Worm (Caenorhabditis elegans) whole organism, L4 larva: ENCODE measurements around the gene F44E2.3.

Experiments
- F10B5.3 ChIP-seq: sonication (generic microtip); optimal IDR thresholded peaks from 2 replicates; lab custom pipeline; 2016; ENCODE audit warnings: mild to moderate bottlenecking, missing genetic modification characterization, missing compliant biosample characterization
- F37D6.2 ChIP-seq: sonication (generic microtip); optimal IDR thresholded peaks from 2 replicates; lab custom pipeline; 2016; ENCODE audit warnings: mild to moderate bottlenecking, missing genetic modification characterization, missing compliant biosample characterization
- T20F7.1 ChIP-seq: fragments of 200-800 bp; sonication (Bioruptor generic); optimal IDR thresholded peaks from 2 replicates; lab custom pipeline; 2018; ENCODE audit warnings: mild to moderate bottlenecking, missing genetic modification characterization, missing compliant biosample characterization
- Y105C5A.15 ChIP-seq: fragments of 200-800 bp; sonication (Bioruptor generic); IDR thresholded peaks from 2 replicates; pipeline ENCODE4 v1.3.6; 2022; ENCODE audit warnings: missing genetic modification characterization, missing compliant biosample characterization
- Y48G9A.11 ChIP-seq: fragments of 200-800 bp; sonication (Bioruptor generic); IDR thresholded peaks from 2 replicates; pipeline ENCODE4 v1.3.6; 2022; ENCODE audit warnings: missing genetic modification reagents, missing genetic modification characterization, missing compliant biosample characterization
- Y5F2A.4 ChIP-seq: fragments of 200-800 bp; sonication (Bioruptor generic); optimal IDR thresholded peaks from 2 replicates; lab custom pipeline; 2018; ENCODE audit warnings: mild to moderate bottlenecking, missing genetic modification characterization, missing compliant biosample characterization
- Y75B8A.6 ChIP-seq: fragments of 200-800 bp; sonication (Bioruptor generic); IDR thresholded peaks from 2 replicates; pipeline ENCODE4 v1.3.6; 2022; ENCODE audit warnings: missing genetic modification reagents, missing genetic modification characterization, missing compliant biosample characterization
- ZK337.2 ChIP-seq: fragments of 200-800 bp; sonication (Bioruptor generic); IDR thresholded peaks from 2 replicates; pipeline ENCODE4 v1.3.6; 2022; ENCODE audit warnings: missing genetic modification reagents, missing genetic modification characterization, missing compliant biosample characterization
- aly-2 ChIP-seq: sonication (generic microtip); optimal IDR thresholded peaks from 2 replicates; lab custom pipeline; 2018; ENCODE audit warnings: missing biosample characterization, missing genetic modification characterization
- attf-4 ChIP-seq: sonication (generic microtip); optimal IDR thresholded peaks from 3 replicates; lab custom pipeline; 2017; ENCODE audit warnings: missing biosample characterization, missing genetic modification characterization
- ceh-28 ChIP-seq: fragments of 150-350 bp; optimal IDR thresholded peaks from 2 replicates; lab custom pipeline; 2014; ENCODE audit warnings: missing biosample characterization, missing genetic modification reagents, missing genetic modification characterization
- ceh-32 ChIP-seq: sonication (generic microtip); optimal IDR thresholded peaks from 2 replicates; lab custom pipeline; 2016; ENCODE audit warnings: mild to moderate bottlenecking, missing genetic modification characterization, missing compliant biosample characterization; ENCODE audit not compliant: poor library complexity
- ceh-44 ChIP-seq: fragments of 200-800 bp; sonication (Bioruptor generic); IDR thresholded peaks from 2 replicates; pipeline ENCODE4 v1.3.6; 2022; ENCODE audit warnings: missing genetic modification reagents, missing genetic modification characterization, missing compliant biosample characterization
- ceh-62 ChIP-seq: sonication (generic microtip); optimal IDR thresholded peaks from 2 replicates; lab custom pipeline; 2017; ENCODE audit warnings: missing biosample characterization, missing genetic modification characterization
- ctbp-1 ChIP-seq: fragments of 200-800 bp; sonication (Bioruptor generic); IDR thresholded peaks from 2 replicates; pipeline ENCODE4 v1.3.6; 2022; ENCODE audit warnings: missing genetic modification reagents, missing genetic modification characterization, missing compliant biosample characterization
- daf-16 ChIP-seq, 3 experiments: sonication (generic microtip); optimal IDR thresholded peaks; 2 replicates each; lab custom pipeline; 2016 to 2017; ENCODE audit warnings: missing genetic modification characterization in 3 of 3, missing genetic modification reagents in 3 of 3, mild to moderate bottlenecking in 2 of 3, missing compliant biosample characterization in 2 of 3, missing biosample characterization in 1 of 3, moderate library complexity in 1 of 3
- daf-19 ChIP-seq: fragments of 200-800 bp; sonication (Bioruptor generic); conservative IDR thresholded peaks from 2 replicates; pipeline ENCODE4 v1.3.6; 2022; ENCODE audit warnings: missing genetic modification characterization, missing compliant biosample characterization
- dmd-6 ChIP-seq: fragments of 200-800 bp; sonication (Bioruptor generic); IDR thresholded peaks from 2 replicates; pipeline ENCODE4 v1.3.6; 2022; ENCODE audit warnings: missing genetic modification reagents, missing genetic modification characterization, missing compliant biosample characterization
- dpl-1 ChIP-seq: fragments of 150-350 bp; optimal IDR thresholded peaks from 2 replicates; lab custom pipeline; 2014; ENCODE audit warnings: missing biosample characterization, missing genetic modification reagents, missing genetic modification characterization
- dve-1 ChIP-seq: sonication (generic microtip); optimal IDR thresholded peaks from 2 replicates; lab custom pipeline; 2017; ENCODE audit warnings: antibody characterized with exemption, mild to moderate bottlenecking, missing genetic modification characterization, missing compliant biosample characterization; ENCODE audit not compliant: insufficient read depth
- egl-43 ChIP-seq: fragments of 200-800 bp; sonication (Bioruptor generic); IDR thresholded peaks from 2 replicates; pipeline ENCODE4 v1.3.6; 2022; ENCODE audit warnings: missing genetic modification reagents, missing genetic modification characterization, missing compliant biosample characterization
- hif-1 ChIP-seq, 2 experiments: sonication (generic microtip); optimal IDR thresholded peaks; 2 replicates each; lab custom pipeline; 2016 to 2017; ENCODE audit warnings: missing compliant biosample characterization in 2 of 2, missing genetic modification characterization in 2 of 2, missing genetic modification reagents in 2 of 2, missing genotype in 2 of 2, mild to moderate bottlenecking in 1 of 2
- hlh-11 ChIP-seq: fragments of 200-800 bp; sonication (Bioruptor generic); optimal IDR thresholded peaks from 2 replicates; lab custom pipeline; 2018; ENCODE audit warnings: mild to moderate bottlenecking, missing genetic modification characterization, missing compliant biosample characterization
- hlh-30 ChIP-seq: sonication (generic microtip); optimal IDR thresholded peaks from 2 replicates; lab custom pipeline; 2017; ENCODE audit warnings: antibody characterized with exemption, mild to moderate bottlenecking, missing genetic modification characterization, missing compliant biosample characterization; ENCODE audit not compliant: insufficient read depth
- hmg-1.1 ChIP-seq: fragments of 200-800 bp; sonication (Bioruptor generic); IDR thresholded peaks from 2 replicates; pipeline ENCODE4 v1.3.6; 2022; ENCODE audit warnings: missing genetic modification reagents, missing genetic modification characterization, missing compliant biosample characterization
- jun-1 ChIP-seq: fragments of 150-350 bp; optimal IDR thresholded peaks from 2 replicates; lab custom pipeline; 2014; ENCODE audit warnings: missing biosample characterization, missing genetic modification reagents, missing genetic modification characterization
- lim-7 ChIP-seq: fragments of 200-800 bp; sonication (Bioruptor generic); IDR thresholded peaks from 2 replicates; pipeline ENCODE4 v1.3.6; 2022; ENCODE audit warnings: missing genetic modification characterization, missing compliant biosample characterization
- lin-15B ChIP-seq: fragments of 150-350 bp; sonication (generic microtip); optimal IDR thresholded peaks from 3 replicates; lab custom pipeline; 2014; ENCODE audit warnings: missing biosample characterization, missing genetic modification characterization
- lin-29 ChIP-seq: fragments of 200-800 bp; sonication (Bioruptor generic); IDR thresholded peaks from 2 replicates; pipeline ENCODE4 v1.3.6; 2022; ENCODE audit warnings: missing genetic modification reagents, missing genetic modification characterization, missing compliant biosample characterization
- mep-1 ChIP-seq: fragments of 150-350 bp; sonication (generic microtip); optimal IDR thresholded peaks from 3 replicates; lab custom pipeline; 2014; ENCODE audit warnings: missing biosample characterization, missing genetic modification characterization
- mxl-2 ChIP-seq: fragments of 200-800 bp; sonication (Bioruptor generic); conservative IDR thresholded peaks from 2 replicates; pipeline ENCODE4 v1.3.6; 2022; ENCODE audit warnings: missing genetic modification reagents, missing genetic modification characterization, missing compliant biosample characterization
- mxl-3 ChIP-seq: fragments of 200-800 bp; sonication (Bioruptor generic); optimal IDR thresholded peaks from 2 replicates; lab custom pipeline; 2018; ENCODE audit warnings: mild to moderate bottlenecking, missing genetic modification characterization, missing compliant biosample characterization
- nhr-10 ChIP-seq: fragments of 150-350 bp; optimal IDR thresholded peaks from 2 replicates; lab custom pipeline; 2014; ENCODE audit warnings: missing biosample characterization, missing genetic modification characterization
- nhr-25 ChIP-seq: sonication (generic microtip); optimal IDR thresholded peaks from 2 replicates; lab custom pipeline; 2017; ENCODE audit warnings: missing genetic modification characterization, mild to moderate bottlenecking, missing compliant biosample characterization, antibody characterized with exemption, moderate library complexity, borderline replicate concordance; ENCODE audit not compliant: insufficient read depth
- nhr-48 ChIP-seq: sonication (generic microtip); optimal IDR thresholded peaks from 2 replicates; lab custom pipeline; 2016; ENCODE audit warnings: mild to moderate bottlenecking, missing genetic modification characterization, missing compliant biosample characterization
- nhr-76 ChIP-seq: fragments of 150-350 bp; optimal IDR thresholded peaks from 2 replicates; lab custom pipeline; 2014; ENCODE audit warnings: missing biosample characterization, missing genetic modification characterization
- pha-4 ChIP-seq, 2 experiments: fragments of 150-350 bp in 1 of 2; fragments of 200-800 bp in 1 of 2; sonication (Bioruptor generic) in 1 of 2; IDR thresholded peaks in 1 of 2; optimal IDR thresholded peaks in 1 of 2; 2 replicates each; pipeline versions ENCODE4 v1.3.6 to Lab custom; 2014 to 2022; ENCODE audit warnings: missing genetic modification characterization in 2 of 2, missing genetic modification reagents in 2 of 2, missing biosample characterization in 1 of 2, missing compliant biosample characterization in 1 of 2
- php-3 ChIP-seq: fragments of 200-800 bp; sonication (Bioruptor generic); IDR thresholded peaks from 2 replicates; pipeline ENCODE4 v1.3.6; 2022; ENCODE audit warnings: missing genetic modification reagents, missing genetic modification characterization, missing compliant biosample characterization
- pqm-1 ChIP-seq: sonication (generic microtip); optimal IDR thresholded peaks from 2 replicates; lab custom pipeline; 2017; ENCODE audit warnings: missing biosample characterization, missing genetic modification characterization
- spr-3 ChIP-seq: fragments of 200-800 bp; sonication (Bioruptor generic); optimal IDR thresholded peaks from 2 replicates; lab custom pipeline; 2018; ENCODE audit warnings: mild to moderate bottlenecking, missing genetic modification characterization, missing compliant biosample characterization
- tag-97 ChIP-seq: fragments of 200-800 bp; sonication (Bioruptor generic); IDR thresholded peaks from 2 replicates; pipeline ENCODE4 v1.3.6; 2022; ENCODE audit warnings: missing genetic modification characterization, missing compliant biosample characterization
- tra-1 ChIP-seq: fragments of 200-800 bp; sonication (Bioruptor generic); IDR thresholded peaks from 2 replicates; pipeline ENCODE4 v1.3.6; 2022; ENCODE audit warnings: missing genetic modification reagents, missing genetic modification characterization, missing compliant biosample characterization
- unc-62 ChIP-seq, 3 experiments: fragments of 150-350 bp in 1 of 3; sonication (generic microtip); optimal IDR thresholded peaks in 2 of 3; peaks in 1 of 3; 1 replicate in 1 of 3; 2 replicates in 2 of 3; lab custom pipeline; 2014 to 2017; ENCODE audit warnings: missing biosample characterization in 3 of 3, missing genetic modification characterization in 3 of 3, missing genetic modification reagents in 3 of 3, missing genotype in 1 of 3
- zfp-2 ChIP-seq: sonication (generic microtip); optimal IDR thresholded peaks from 2 replicates; lab custom pipeline; 2016; ENCODE audit warnings: mild to moderate bottlenecking, missing genetic modification characterization, missing compliant biosample characterization
- zip-11 ChIP-seq: fragments of 200-800 bp; sonication (Bioruptor generic); IDR thresholded peaks from 2 replicates; pipeline ENCODE4 v1.3.6; 2022; ENCODE audit warnings: missing genetic modification characterization, missing compliant biosample characterization
- zip-2 ChIP-seq: fragments of 150-350 bp; optimal IDR thresholded peaks from 2 replicates; lab custom pipeline; 2014; ENCODE audit warnings: missing biosample characterization, missing genetic modification characterization
- ztf-7 ChIP-seq: fragments of 150-350 bp; optimal IDR thresholded peaks from 2 replicates; lab custom pipeline; 2014; ENCODE audit warnings: missing biosample characterization, missing genetic modification characterization

Gene F44E2.3

DNA sequence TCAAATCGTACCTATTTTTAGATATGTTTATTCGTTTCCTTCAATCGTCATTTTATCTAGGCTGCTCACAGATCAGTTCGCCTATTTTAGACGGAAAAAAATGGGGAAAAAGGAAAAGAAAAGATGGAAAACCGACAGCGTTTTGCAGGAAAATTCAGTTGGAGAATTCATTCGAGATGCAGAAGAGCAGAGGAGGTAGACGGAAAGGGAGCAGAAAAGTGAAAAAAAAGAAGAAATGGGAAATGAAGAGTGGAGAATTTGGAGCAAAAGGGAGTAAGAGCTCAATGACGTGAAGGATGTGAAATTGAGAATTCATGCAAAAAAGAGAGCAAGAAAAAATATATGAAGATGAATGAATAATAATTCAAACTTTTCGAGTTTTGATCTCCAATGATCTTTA is 44.6 kb downstream of the F44E2.3 start:
- TF ChIP-seq ceh-62 (tag; lab: Kevin White, UChicago) (no peak), egl-43 (no peak)

DNA sequence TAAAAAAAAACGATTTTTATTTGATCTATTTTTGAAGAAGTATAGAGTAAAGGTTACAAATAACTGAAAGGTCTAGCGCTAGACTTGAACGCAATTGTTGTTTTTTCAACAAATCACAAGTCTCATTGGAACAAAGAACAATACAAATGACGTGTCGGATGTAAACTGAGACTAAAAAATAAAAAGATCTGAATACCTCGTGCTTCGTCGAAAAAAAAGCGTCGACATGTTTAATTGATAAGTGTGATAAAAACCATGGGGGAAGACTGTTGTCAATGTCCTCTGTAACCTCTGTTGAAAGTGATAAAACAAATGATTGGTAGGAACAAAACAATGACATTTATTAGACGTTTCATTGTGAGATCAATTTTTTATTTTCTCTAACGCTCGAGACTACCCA is 46.4 kb downstream of the F44E2.3 start:
- TF ChIP-seq pqm-1 (tag; lab: Kevin White, UChicago), result peak; percentile 50
- peak; percentile 57 for TF ChIP-seq T20F7.1 (GFP tag; lab: Kevin White, UChicago)
- no peak for TF ChIP-seq spr-3
- no peak for TF ChIP-seq lin-29 (GFP tag; lab: Robert Waterston, UW)
- no peak for TF ChIP-seq mxl-2 (GFP tag; lab: Robert Waterston, UW)
- TF ChIP-seq hmg-1.1, result no peak
- no peak for TF ChIP-seq ceh-44 (GFP tag; lab: Robert Waterston, UW)
- TF ChIP-seq ZK337.2, result no peak
- TF ChIP-seq php-3 (GFP tag; lab: Robert Waterston, UW), result peak; percentile 87
- TF ChIP-seq zip-2 (tag; lab: Kevin White, UChicago), result no peak
- TF ChIP-seq aly-2 (tag; lab: Kevin White, UChicago), result no peak
- TF ChIP-seq ztf-7 (tag; lab: Kevin White, UChicago), result no peak
- TF ChIP-seq Y75B8A.6 (GFP tag; lab: Robert Waterston, UW), result no peak
- peak; percentile 91 for TF ChIP-seq hlh-30 (tag; lab: Kevin White, UChicago)
- no peak for TF ChIP-seq lin-15B (tag; lab: Kevin White, UChicago)
- TF ChIP-seq nhr-76 (tag; lab: Kevin White, UChicago), result no peak
- TF ChIP-seq dve-1 (tag; lab: Kevin White, UChicago), result peak; percentile 92
- TF ChIP-seq nhr-48, result peak; percentile 58
- TF ChIP-seq dpl-1, result no peak
- no peak for TF ChIP-seq lim-7
- no peak for TF ChIP-seq tag-97 (GFP tag; lab: Robert Waterston, UW)
- TF ChIP-seq mep-1 (tag; lab: Kevin White, UChicago), result peak; percentile 46
- TF ChIP-seq egl-43, result no peak
- no peak for TF ChIP-seq zfp-2 (tag; lab: Kevin White, UChicago)
- TF ChIP-seq hif-1 (tag; optimal IDR thresholded peaks at IDR 0.05; lab: Kevin White, UChicago), result peak in 1 of 2 experiments; percentile 38
- TF ChIP-seq nhr-25, result peak; percentile 7
- no peak for TF ChIP-seq pha-4 (GFP tag; IDR thresholded peaks at IDR 0.05; lab: Robert Waterston, UW)
- TF ChIP-seq pha-4 (tag; optimal IDR thresholded peaks at IDR 0.05; lab: Kevin White, UChicago), result no peak
- 0 out of 2 replicates have a peak, but pooled peaks have one; percentile 52 for TF ChIP-seq tra-1 (GFP tag; lab: Robert Waterston, UW)
- no peak for TF ChIP-seq Y48G9A.11 (GFP tag; lab: Robert Waterston, UW)
- no peak for TF ChIP-seq daf-19 (GFP tag; lab: Robert Waterston, UW)
- no peak for TF ChIP-seq F10B5.3 (tag; lab: Kevin White, UChicago)
- peak; percentile 3 for TF ChIP-seq mxl-3 (GFP tag; lab: Kevin White, UChicago)
- no peak for TF ChIP-seq zip-11 (GFP tag; lab: Robert Waterston, UW)
- TF ChIP-seq daf-16 (GFP tag; optimal IDR thresholded peaks at IDR 0.05; lab: Kevin White, UChicago), result no peak
- TF ChIP-seq daf-16 (tag; optimal IDR thresholded peaks at IDR 0.05; lab: Kevin White, UChicago), result peak; percentile 83
- no peak for TF ChIP-seq jun-1
- TF ChIP-seq dmd-6 (GFP tag; lab: Robert Waterston, UW), result peak; percentile 96
- TF ChIP-seq ceh-32 (tag; lab: Kevin White, UChicago), result no peak
- no peak for TF ChIP-seq Y5F2A.4 (GFP tag; lab: Kevin White, UChicago)
- TF ChIP-seq Y105C5A.15 (GFP tag; lab: Robert Waterston, UW), result no peak
- TF ChIP-seq nhr-10 (tag; lab: Kevin White, UChicago), result no peak
- TF ChIP-seq attf-4 (tag; lab: Kevin White, UChicago), result no peak
- no peak for TF ChIP-seq ctbp-1 (GFP tag; lab: Robert Waterston, UW)
- no peak for TF ChIP-seq ceh-28 (tag; lab: Kevin White, UChicago)
- no peak for TF ChIP-seq F37D6.2 (tag; lab: Kevin White, UChicago)
- TF ChIP-seq hlh-11, result peak; percentile 88
- no peak for TF ChIP-seq unc-62 (GFP tag; optimal IDR thresholded peaks at IDR 0.05 in 1 of 2; lab: Kevin White, UChicago)
- TF ChIP-seq unc-62 (tag; optimal IDR thresholded peaks at IDR 0.05; lab: Kevin White, UChicago), result no peak
